In genomic region chrV:6365597-6365996, ce11 we compare ENCODE assay signal across 5 worm cellular contexts.
TF ChIP-seq lines count a peak whose summit lies in the region.

Gene cest-33 (minus strand): TSS chrV:6365671.

TF ChIP-seq in whole organism, L1 larva, 84 proteins besides CTCF, POLR2A, EP300 and RAD21 (continues in another document):
- TF ChIP-seq nhr-85 (tag; lab: Kevin White, UChicago) (peak; percentile 77), snu-23 (GFP tag; optimal IDR thresholded peaks at IDR 0.05; lab: Kevin White, UChicago) (peak; percentile 41), lin-35 (GFP tag; optimal IDR thresholded peaks at IDR 0.05; lab: Kevin White, UChicago) (peak in 1 of 2 experiments; percentile 15), blmp-1 (tag; optimal IDR thresholded peaks at IDR 0.05; lab: Kevin White, UChicago) (peak; percentile 90), nhr-20 (tag; optimal IDR thresholded peaks at IDR 0.05; lab: Kevin White, UChicago) (peak; percentile 74), nhr-71 (tag; optimal IDR thresholded peaks at IDR 0.05; lab: Kevin White, UChicago) (peak; percentile 24), efl-1 (optimal IDR thresholded peaks at IDR 0.05; lab: Kevin White, UChicago) (no peak), efl-1 (GFP tag; optimal IDR thresholded peaks at IDR 0.05 in 1 of 2; lab: Kevin White, UChicago) (no peak), dsc-1 (tag; optimal IDR thresholded peaks at IDR 0.05; lab: Kevin White, UChicago) (no peak), unc-62 (GFP tag; optimal IDR thresholded peaks at IDR 0.05; lab: Kevin White, UChicago) (no peak), isw-1 (GFP tag; IDR thresholded peaks at IDR 0.05; lab: Robert Waterston, UW) (no peak), skn-1 (tag; optimal IDR thresholded peaks at IDR 0.05; lab: Kevin White, UChicago) (no peak), dpl-1 (GFP tag; optimal IDR thresholded peaks at IDR 0.05; lab: Kevin White, UChicago) (peak in 1 of 3 experiments; percentile 0), ets-5 (GFP tag; IDR thresholded peaks at IDR 0.05; lab: Robert Waterston, UW) (no peak), unc-130 (tag; optimal IDR thresholded peaks at IDR 0.05; lab: Kevin White, UChicago) (no peak), alr-1 (tag; optimal IDR thresholded peaks at IDR 0.05; lab: Kevin White, UChicago; ENCODE audit: borderline replicate concordance) (no peak), sptf-1 (tag; optimal IDR thresholded peaks at IDR 0.05; lab: Kevin White, UChicago) (no peak), ceh-82 (tag; optimal IDR thresholded peaks at IDR 0.05; lab: Kevin White, UChicago) (no peak)

TF ChIP-seq in whole organism, L2 larva, 48 proteins besides CTCF, POLR2A, EP300 and RAD21 (continues in another document):
- TF ChIP-seq ceh-82 (tag; optimal IDR thresholded peaks at IDR 0.05; lab: Kevin White, UChicago) = no peak
- peak; percentile 23 for TF ChIP-seq nhr-21 (tag; optimal IDR thresholded peaks at IDR 0.05; lab: Kevin White, UChicago)
- TF ChIP-seq sma-9 (GFP tag; optimal IDR thresholded peaks at IDR 0.05; lab: Kevin White, UChicago) = peak; percentile 62
- no peak for TF ChIP-seq sma-9 (tag; optimal IDR thresholded peaks at IDR 0.05; lab: Kevin White, UChicago)
- TF ChIP-seq nhr-11 (tag; optimal IDR thresholded peaks at IDR 0.05; lab: Kevin White, UChicago) = no peak
- TF ChIP-seq fos-1 (tag; optimal IDR thresholded peaks at IDR 0.05; lab: Kevin White, UChicago) = peak; percentile 8
- no peak for TF ChIP-seq lin-11 (tag; optimal IDR thresholded peaks at IDR 0.05; lab: Kevin White, UChicago)
- TF ChIP-seq skn-1 (tag; optimal IDR thresholded peaks at IDR 0.05; lab: Kevin White, UChicago) = no peak
- no peak for TF ChIP-seq unc-39 (tag; optimal IDR thresholded peaks at IDR 0.05; lab: Kevin White, UChicago)
- TF ChIP-seq nhr-10 (tag; optimal IDR thresholded peaks at IDR 0.05; lab: Kevin White, UChicago) = no peak
- peak; percentile 58 for TF ChIP-seq F13H6.1 (tag; optimal IDR thresholded peaks at IDR 0.05; lab: Kevin White, UChicago)
- no peak for TF ChIP-seq ztf-1 (GFP tag; conservative IDR thresholded peaks at IDR 0.05; lab: Robert Waterston, UW)
- TF ChIP-seq ztf-11 (tag; optimal IDR thresholded peaks at IDR 0.05; lab: Kevin White, UChicago) = no peak
- TF ChIP-seq ztf-4 (tag; optimal IDR thresholded peaks at IDR 0.05; lab: Kevin White, UChicago) = no peak
- peak; percentile 33 for TF ChIP-seq blmp-1 (tag; optimal IDR thresholded peaks at IDR 0.05; lab: Kevin White, UChicago; ENCODE audit: insufficient read depth)
- TF ChIP-seq nhr-25 (tag; optimal IDR thresholded peaks at IDR 0.05; lab: Kevin White, UChicago) = peak; percentile 36
- TF ChIP-seq gmeb-1 (tag; optimal IDR thresholded peaks at IDR 0.05; lab: Kevin White, UChicago) = no peak
- TF ChIP-seq lin-13 (GFP tag; optimal IDR thresholded peaks at IDR 0.05; lab: Kevin White, UChicago) = no peak
- no peak for TF ChIP-seq R02D3.7 (tag; optimal IDR thresholded peaks at IDR 0.05; lab: Kevin White, UChicago)
- no peak for TF ChIP-seq C34F6.9 (tag; optimal IDR thresholded peaks at IDR 0.05; lab: Kevin White, UChicago)

TF ChIP-seq in whole organism, L3 larva, 47 proteins besides CTCF, POLR2A, EP300 and RAD21:
- peak; percentile 23 for TF ChIP-seq nhr-25 (tag; optimal IDR thresholded peaks at IDR 0.05; lab: Kevin White, UChicago)
- TF ChIP-seq pha-4 (tag; optimal IDR thresholded peaks at IDR 0.05; lab: Kevin White, UChicago) = peak; percentile 24
- peak; percentile 2 for TF ChIP-seq nhr-43 (tag; optimal IDR thresholded peaks at IDR 0.05; lab: Kevin White, UChicago; ENCODE audit: poor library complexity, severe bottlenecking)
- TF ChIP-seq lsy-12 (tag; optimal IDR thresholded peaks at IDR 0.05; lab: Kevin White, UChicago) = no peak
- TF ChIP-seq pqm-1 (tag; optimal IDR thresholded peaks at IDR 0.05; lab: Kevin White, UChicago) = peak; percentile 72
- TF ChIP-seq elt-2 (tag; optimal IDR thresholded peaks at IDR 0.05; lab: Kevin White, UChicago) = peak; percentile 19

TF ChIP-seq in whole organism, L4 larva, 104 proteins besides CTCF, POLR2A, EP300 and RAD21:
- TF ChIP-seq daf-16 (GFP tag; optimal IDR thresholded peaks at IDR 0.05; lab: Kevin White, UChicago) = no peak
- peak; percentile 55 for TF ChIP-seq daf-16 (tag; optimal IDR thresholded peaks at IDR 0.05; lab: Kevin White, UChicago)
- no peak for TF ChIP-seq pha-4 (GFP tag; IDR thresholded peaks at IDR 0.05; lab: Robert Waterston, UW)
- TF ChIP-seq pha-4 (tag; optimal IDR thresholded peaks at IDR 0.05; lab: Kevin White, UChicago) = no peak
- peak; percentile 35 for TF ChIP-seq dmd-6 (GFP tag; IDR thresholded peaks at IDR 0.05; lab: Robert Waterston, UW)
- no peak for TF ChIP-seq duxl-1 (tag; optimal IDR thresholded peaks at IDR 0.05; lab: Kevin White, UChicago; ENCODE audit: poor library complexity)
- TF ChIP-seq lin-38 (GFP tag; IDR thresholded peaks at IDR 0.05; lab: Robert Waterston, UW) = no peak
- TF ChIP-seq nhr-77 (tag; optimal IDR thresholded peaks at IDR 0.05; lab: Kevin White, UChicago) = peak; percentile 4
- TF ChIP-seq dve-1 (tag; optimal IDR thresholded peaks at IDR 0.05; lab: Kevin White, UChicago; ENCODE audit: insufficient read depth) = peak; percentile 36
- peak; percentile 20 for TF ChIP-seq hlh-30 (tag; optimal IDR thresholded peaks at IDR 0.05; lab: Kevin White, UChicago; ENCODE audit: insufficient read depth)
- TF ChIP-seq F49E8.2 (tag; optimal IDR thresholded peaks at IDR 0.05; lab: Kevin White, UChicago; ENCODE audit: borderline replicate concordance) = no peak
- TF ChIP-seq hlh-11 (tag; optimal IDR thresholded peaks at IDR 0.05; lab: Kevin White, UChicago) = peak; percentile 17
- TF ChIP-seq snpc-1.2 (GFP tag; IDR thresholded peaks at IDR 0.05; lab: Robert Waterston, UW) = no peak
- no peak for TF ChIP-seq lir-3 (tag; optimal IDR thresholded peaks at IDR 0.05; lab: Kevin White, UChicago)
- TF ChIP-seq mes-2 (tag; optimal IDR thresholded peaks at IDR 0.05; lab: Kevin White, UChicago; ENCODE audit: poor library complexity, severe bottlenecking) = peak; percentile 12
- TF ChIP-seq madf-5 (GFP tag; IDR thresholded peaks at IDR 0.05; lab: Robert Waterston, UW) = no peak
- TF ChIP-seq mep-1 (tag; optimal IDR thresholded peaks at IDR 0.05; lab: Kevin White, UChicago) = peak; percentile 4
- peak; percentile 58 for TF ChIP-seq cey-2 (tag; optimal IDR thresholded peaks at IDR 0.05; lab: Kevin White, UChicago; ENCODE audit: borderline replicate concordance, insufficient read depth)
- no peak for TF ChIP-seq unc-62 (GFP tag; optimal IDR thresholded peaks at IDR 0.05 in 1 of 2; lab: Kevin White, UChicago)
- TF ChIP-seq unc-62 (tag; optimal IDR thresholded peaks at IDR 0.05; lab: Kevin White, UChicago) = no peak
- no peak for TF ChIP-seq nhr-76 (tag; optimal IDR thresholded peaks at IDR 0.05; lab: Kevin White, UChicago)
- TF ChIP-seq R02D3.7 (tag; optimal IDR thresholded peaks at IDR 0.05; lab: Kevin White, UChicago) = no peak
- peak; percentile 99 for TF ChIP-seq nhr-28 (tag; optimal IDR thresholded peaks at IDR 0.05; lab: Kevin White, UChicago)
- TF ChIP-seq saeg-2 (GFP tag; IDR thresholded peaks at IDR 0.05; lab: Robert Waterston, UW) = no peak

TF ChIP-seq in whole organism, young adult, 124 proteins besides CTCF, POLR2A, EP300 and RAD21:
- TF ChIP-seq hmg-1.2 (GFP tag; IDR thresholded peaks at IDR 0.05; lab: Robert Waterston, UW) (peak; percentile 49; the same call in 1 of the 2 replicates), nhr-80 (tag; optimal IDR thresholded peaks at IDR 0.05; lab: Kevin White, UChicago) (peak; percentile 22), lin-40 (tag; optimal IDR thresholded peaks at IDR 0.05; lab: Kevin White, UChicago) (peak; percentile 12), cebp-1 (GFP tag; IDR thresholded peaks at IDR 0.05; lab: Robert Waterston, UW) (no peak), cebp-1 (tag; optimal IDR thresholded peaks at IDR 0.05; lab: Kevin White, UChicago) (no peak), tbp1 (GFP tag; optimal IDR thresholded peaks at IDR 0.05; lab: Kevin White, UChicago) (peak; percentile 10)
